Worm (Caenorhabditis elegans) whole organism, midembryonic: Measurements from ENCODE around the gene C05C8.5.

Experiments used
- cog-1 ChIP-seq: sonication (generic microtip); optimal IDR thresholded peaks from 2 replicates; lab custom pipeline; 2016; ENCODE audit warnings: missing genetic modification characterization, missing compliant biosample characterization
- flt-1 ChIP-seq: fragments of 200-800 bp; sonication (Bioruptor generic); IDR thresholded peaks from 2 replicates; pipeline ENCODE4 v1.3.6; 2022; ENCODE audit warnings: missing genetic modification characterization, missing compliant biosample characterization
- klf-2 ChIP-seq: fragments of 200-800 bp; sonication (Bioruptor generic); conservative IDR thresholded peaks from 2 replicates; pipeline ENCODE4 v1.3.6; 2022; ENCODE audit warnings: missing genetic modification reagents, missing genetic modification characterization, missing compliant biosample characterization
- ref-1 ChIP-seq: fragments of 200-800 bp; sonication (Bioruptor generic); conservative IDR thresholded peaks from 2 replicates; pipeline ENCODE4 v1.3.6; 2022; ENCODE audit warnings: missing genetic modification reagents, missing genetic modification characterization, missing compliant biosample characterization
- tab-1 ChIP-seq: fragments of 200-800 bp; sonication (Bioruptor generic); IDR thresholded peaks from 2 replicates; pipeline ENCODE4 v1.3.6; 2022; ENCODE audit warnings: missing genetic modification characterization, missing compliant biosample characterization
- ztf-23 ChIP-seq: fragments of 200-800 bp; sonication (Bioruptor generic); IDR thresholded peaks from 2 replicates; pipeline ENCODE4 v1.3.6; 2022; ENCODE audit warnings: missing genetic modification reagents, missing genetic modification characterization, missing compliant biosample characterization
- ztf-29 ChIP-seq: fragments of 200-800 bp; sonication (Bioruptor generic); IDR thresholded peaks from 2 replicates; pipeline ENCODE4 v1.3.6; 2022; ENCODE audit warnings: missing genetic modification reagents, missing genetic modification characterization, missing compliant biosample characterization

DNA sequence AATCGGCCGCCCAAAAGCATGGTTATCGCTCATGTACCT, 2.3 kb upstream of the C05C8.5 start, which contains the start of gene hpo-9:
- TF ChIP-seq tab-1 (GFP tag; lab: Robert Waterston, UW) (no peak), klf-2 (GFP tag; lab: Robert Waterston, UW) (no peak), flt-1 (GFP tag; lab: Robert Waterston, UW) (no peak), ztf-23 (no peak), cog-1 (no peak), ztf-29 (no peak), ref-1 (no peak)
